Fruit fly (Drosophila melanogaster) whole organism, prepupa: ENCODE data around the gene CG14086.
A peak's percentile ranks its signal among the peaks of the same experiment; 100 is the strongest.

Experiments
- Blimp-1 ChIP-seq: fragments of 200-800 bp; sonication (Bioruptor generic); optimal IDR thresholded peaks from 3 replicates; lab custom pipeline; 2017; ENCODE audit warnings: missing biosample characterization, missing genetic modification characterization, mild to moderate bottlenecking, moderate library complexity, missing genetic modification reagents
- CG10631 ChIP-seq: fragments of 200-800 bp; sonication (Bioruptor generic); optimal IDR thresholded peaks from 2 replicates; lab custom pipeline; 2016; ENCODE audit warnings: missing biosample characterization, missing genetic modification characterization
- CG10669 ChIP-seq: fragments of 200-800 bp; sonication (Bioruptor generic); optimal IDR thresholded peaks from 3 replicates; lab custom pipeline; 2018; ENCODE audit warnings: missing biosample characterization, mild to moderate bottlenecking, missing genetic modification characterization, moderate library complexity
- CG11762 ChIP-seq: fragments of 200-800 bp; sonication (Bioruptor generic); optimal IDR thresholded peaks from 3 replicates; lab custom pipeline; 2016; ENCODE audit warnings: missing biosample characterization, missing genetic modification characterization; ENCODE audit not compliant: insufficient read depth
- CG1621 ChIP-seq: fragments of 200-800 bp; sonication (Bioruptor generic); optimal IDR thresholded peaks from 3 replicates; lab custom pipeline; 2018; ENCODE audit warnings: missing biosample characterization, mild to moderate bottlenecking, missing genetic modification characterization
- CG16779 ChIP-seq: fragments of 200-800 bp; sonication (Bioruptor generic); optimal IDR thresholded peaks from 3 replicates; lab custom pipeline; 2017; ENCODE audit warnings: missing biosample characterization, mild to moderate bottlenecking, missing genetic modification characterization
- CG3032 ChIP-seq: fragments of 200-800 bp; optimal IDR thresholded peaks from 2 replicates; lab custom pipeline; 2019; ENCODE audit warnings: missing biosample characterization, mild to moderate bottlenecking, missing genetic modification characterization, moderate library complexity
- CG32006 ChIP-seq: fragments of 200-800 bp; sonication (Bioruptor generic); optimal IDR thresholded peaks from 3 replicates; lab custom pipeline; 2017; ENCODE audit warnings: missing biosample characterization, mild to moderate bottlenecking, missing genetic modification characterization
- CG3919 ChIP-seq: fragments of 200-800 bp; sonication (Bioruptor generic); optimal IDR thresholded peaks from 3 replicates; lab custom pipeline; 2016; ENCODE audit warnings: missing biosample characterization, missing genetic modification characterization
- CG6163 ChIP-seq: fragments of 200-800 bp; sonication (Bioruptor generic); IDR thresholded peaks from 3 replicates; pipeline ENCODE4 v1.3.6; 2022; ENCODE audit warnings: missing biosample characterization, missing genetic modification characterization
- CG6808 ChIP-seq: fragments of 200-800 bp; sonication (Bioruptor generic); optimal IDR thresholded peaks from 3 replicates; lab custom pipeline; 2017; ENCODE audit warnings: missing biosample characterization, missing genetic modification characterization, mild to moderate bottlenecking, moderate library complexity, missing genetic modification reagents
- CG6854 ChIP-seq: fragments of 200-800 bp; sonication (Bioruptor generic); optimal IDR thresholded peaks from 2 replicates; lab custom pipeline; 2017; ENCODE audit warnings: missing biosample characterization, mild to moderate bottlenecking, missing genetic modification characterization
- CG8119 ChIP-seq: fragments of 200-800 bp; sonication (Bioruptor generic); IDR thresholded peaks from 3 replicates; pipeline ENCODE4 v1.3.6; 2022; ENCODE audit warnings: missing biosample characterization, missing genetic modification characterization
- CG8319 ChIP-seq: fragments of 200-800 bp; sonication (Bioruptor generic); optimal IDR thresholded peaks from 3 replicates; lab custom pipeline; 2016; ENCODE audit warnings: missing biosample characterization, missing genetic modification characterization
- Eip78C ChIP-seq: fragments of 200-800 bp; sonication (Bioruptor generic); peaks from one replicate; lab custom pipeline; 2016; ENCODE audit warnings: missing biosample characterization, missing genetic modification characterization
- Eip93F ChIP-seq: fragments of 200-800 bp; sonication (Bioruptor generic); optimal IDR thresholded peaks from 2 replicates; lab custom pipeline; 2016; ENCODE audit warnings: missing biosample characterization, mild to moderate bottlenecking, missing genetic modification characterization
- Ets96B ChIP-seq: fragments of 200-800 bp; optimal IDR thresholded peaks from 2 replicates; lab custom pipeline; 2019; ENCODE audit warnings: missing biosample characterization, mild to moderate bottlenecking, missing genetic modification characterization, moderate library complexity
- Hr39 ChIP-seq: fragments of 200-800 bp; sonication (Bioruptor generic); optimal IDR thresholded peaks from 2 replicates; lab custom pipeline; 2016; ENCODE audit warnings: missing biosample characterization, missing genetic modification characterization
- Met ChIP-seq: fragments of 200-800 bp; sonication (Bioruptor generic); optimal IDR thresholded peaks from 3 replicates; lab custom pipeline; 2016; ENCODE audit warnings: missing biosample characterization, missing genetic modification characterization
- Smox ChIP-seq: fragments of 200-800 bp; sonication (Bioruptor generic); optimal IDR thresholded peaks from 3 replicates; lab custom pipeline; 2016; ENCODE audit warnings: missing biosample characterization, missing genetic modification characterization
- Sox102F ChIP-seq: fragments of 200-800 bp; sonication (Bioruptor generic); optimal IDR thresholded peaks from 2 replicates; lab custom pipeline; 2016; ENCODE audit warnings: missing biosample characterization, mild to moderate bottlenecking, missing genetic modification characterization
- Sox14 ChIP-seq: fragments of 200-800 bp; sonication (Bioruptor generic); optimal IDR thresholded peaks from 3 replicates; lab custom pipeline; 2016; ENCODE audit warnings: missing biosample characterization, missing genetic modification characterization
- Sox15 ChIP-seq: fragments of 200-800 bp; sonication (Bioruptor generic); optimal IDR thresholded peaks from 3 replicates; lab custom pipeline; 2016; ENCODE audit warnings: missing biosample characterization, missing genetic modification characterization
- cyc ChIP-seq: fragments of 200-800 bp; sonication (Bioruptor generic); optimal IDR thresholded peaks from 3 replicates; lab custom pipeline; 2016; ENCODE audit warnings: missing biosample characterization, missing genetic modification characterization
- eg ChIP-seq: fragments of 200-800 bp; sonication (Bioruptor generic); IDR thresholded peaks from 3 replicates; pipeline ENCODE4 v1.3.6; 2022; ENCODE audit warnings: missing biosample characterization, missing genetic modification characterization
- esn ChIP-seq: fragments of 200-800 bp; sonication (Bioruptor generic); optimal IDR thresholded peaks from 2 replicates; lab custom pipeline; 2016; ENCODE audit warnings: missing biosample characterization, mild to moderate bottlenecking, missing genetic modification characterization, moderate library complexity
- fd59A ChIP-seq: fragments of 200-800 bp; sonication (Bioruptor generic); optimal IDR thresholded peaks from 2 replicates; lab custom pipeline; 2017; ENCODE audit warnings: missing biosample characterization, mild to moderate bottlenecking, missing genetic modification characterization, missing genetic modification reagents
- salr ChIP-seq, 2 experiments: fragments of 200-800 bp; sonication (Bioruptor generic); optimal IDR thresholded peaks; 3 replicates each; lab custom pipeline; 2016 to 2018; ENCODE audit warnings: missing biosample characterization in 2 of 2, missing genetic modification characterization in 2 of 2, mild to moderate bottlenecking in 1 of 2
- spab ChIP-seq: fragments of 200-800 bp; sonication (Bioruptor generic); optimal IDR thresholded peaks from 2 replicates; lab custom pipeline; 2017; ENCODE audit warnings: missing biosample characterization, mild to moderate bottlenecking, missing genetic modification characterization, missing genetic modification reagents
- ss ChIP-seq, 2 experiments: fragments of 200-800 bp; sonication (Bioruptor generic); optimal IDR thresholded peaks; 2 replicates in 1 of 2; 3 replicates in 1 of 2; lab custom pipeline; 2017 to 2018; ENCODE audit warnings: mild to moderate bottlenecking in 2 of 2, missing biosample characterization in 2 of 2, missing genetic modification characterization in 2 of 2, moderate library complexity in 1 of 2
- svp ChIP-seq: fragments of 200-800 bp; sonication (Bioruptor generic); peaks from one replicate; lab custom pipeline; 2016; ENCODE audit warnings: missing biosample characterization, missing genetic modification characterization
- topi ChIP-seq: fragments of 200-800 bp; sonication (Bioruptor generic); optimal IDR thresholded peaks from 3 replicates; lab custom pipeline; 2016; ENCODE audit warnings: missing biosample characterization, missing genetic modification characterization
- vri ChIP-seq: fragments of 200-800 bp; sonication (Bioruptor generic); optimal IDR thresholded peaks from 3 replicates; lab custom pipeline; 2016; ENCODE audit warnings: missing biosample characterization, mild to moderate bottlenecking, missing genetic modification characterization

CG14086 gene

dm6 chr3L:19264141-19264487 is 11.5 kb upstream of the CG14086 start, which contains the start of gene Max (continued):
- peak; percentile 6 for TF ChIP-seq CG11762 (GFP tag; lab: Kevin White, UChicago)
- peak; percentile 53 for TF ChIP-seq CG10669 (GFP tag; lab: Kevin White, UChicago)
- peak; percentile 51 for TF ChIP-seq Met (GFP tag; lab: Kevin White, UChicago)
- peak; percentile 71 for TF ChIP-seq CG3032 (tag; lab: Kevin White, UChicago)
- TF ChIP-seq eg (GFP tag; lab: Robert Waterston, UW), result peak; percentile 82
- peak in 1 of 2 experiments; percentile 59 for TF ChIP-seq ss (GFP tag; optimal IDR thresholded peaks at IDR 0.05; lab: Kevin White, UChicago)
- peak; percentile 100 for TF ChIP-seq CG8319
- peak; percentile 32 for TF ChIP-seq Sox15 (GFP tag; lab: Kevin White, UChicago)
- TF ChIP-seq spab (GFP tag; lab: Kevin White, UChicago), result no peak
- TF ChIP-seq Sox14 (GFP tag; lab: Kevin White, UChicago), result peak; percentile 39
- no peak for TF ChIP-seq fd59A (GFP tag; lab: Kevin White, UChicago)
- peak; percentile 23 for TF ChIP-seq cyc

- no peak for TF ChIP-seq CG10631 (GFP tag; lab: Kevin White, UChicago)
- no peak for TF ChIP-seq fd59A (GFP tag; lab: Kevin White, UChicago)
- TF ChIP-seq Eip78C (GFP tag; lab: Kevin White, UChicago), result peak; percentile 63
- TF ChIP-seq CG8119 (GFP tag; lab: Robert Waterston, UW), result no peak
- peak; percentile 4 for TF ChIP-seq esn
Measured at dm6 chr3L:19265761-19266160, 9.8 kb upstream of the CG14086 start, which contains the start of gene CG45081. Gene CG45081 (plus strand): TSS chr3L:19266061.

dm6 chr3L:19268720-19269401 is 6.7 kb upstream of the CG14086 start, which contains the start of the genes Aldh7A1 and CG14085:
Gene Aldh7A1 (minus strand): TSS chr3L:19268913.
Gene CG14085 (plus strand): TSS chr3L:19269351.
- TF ChIP-seq CG6808, result no peak
- TF ChIP-seq topi (GFP tag; lab: Kevin White, UChicago), result peak; percentile 9
- TF ChIP-seq CG3919 (GFP tag; lab: Kevin White, UChicago), result peak; percentile 29
- TF ChIP-seq Eip78C (GFP tag; lab: Kevin White, UChicago), result peak; percentile 60
- no peak for TF ChIP-seq cyc
- TF ChIP-seq Sox102F, result peak; percentile 3
- peak; percentile 39; the same call in 1 of the 3 replicates for TF ChIP-seq eg (GFP tag; lab: Robert Waterston, UW)
- peak; percentile 40 for TF ChIP-seq vri (GFP tag; lab: Kevin White, UChicago)
- no peak for TF ChIP-seq salr (GFP tag; optimal IDR thresholded peaks at IDR 0.05; lab: Kevin White, UChicago)
- peak; percentile 97 for TF ChIP-seq svp
- TF ChIP-seq Smox, result no peak
- no peak for TF ChIP-seq Ets96B (tag; lab: Kevin White, UChicago)
- no peak for TF ChIP-seq CG32006 (GFP tag; lab: Kevin White, UChicago)
- peak; percentile 51 for TF ChIP-seq Sox14 (GFP tag; lab: Kevin White, UChicago)
- TF ChIP-seq CG16779 (tag; lab: Kevin White, UChicago), result no peak

- no peak for TF ChIP-seq CG10669 (GFP tag; lab: Kevin White, UChicago)
- TF ChIP-seq Eip93F (GFP tag; lab: Kevin White, UChicago), result no peak
- TF ChIP-seq Blimp-1 (GFP tag; lab: Kevin White, UChicago), result no peak
- TF ChIP-seq Sox102F, result no peak
- TF ChIP-seq Sox15 (GFP tag; lab: Kevin White, UChicago), result no peak
- no peak for TF ChIP-seq CG1621 (tag; lab: Kevin White, UChicago)
- no peak for TF ChIP-seq CG6854 (GFP tag; lab: Kevin White, UChicago)
- no peak for TF ChIP-seq cyc
Measured at dm6 chr3L:19270542-19270941, 5.0 kb upstream of the CG14086 start, which contains the start of gene CG14088. Gene CG14088 (minus strand): TSS chr3L:19270642.

- no peak for TF ChIP-seq Eip93F (GFP tag; lab: Kevin White, UChicago)
- no peak for TF ChIP-seq CG6163 (GFP tag; lab: Robert Waterston, UW)
- no peak for TF ChIP-seq Hr39 (GFP tag; lab: Kevin White, UChicago)
- no peak for TF ChIP-seq cyc
Measured at dm6 chr3L:19280283-19280682, 4.7 kb downstream of the CG14086 start.
